Worm (Caenorhabditis elegans) whole organism, young adult: ENCODE results near the gene ZK550.2.

Experiments used
- B0019.2 ChIP-seq: fragments of 200-800 bp; sonication (Bioruptor generic); conservative IDR thresholded peaks from 2 replicates; pipeline ENCODE4 v1.3.6; 2022; ENCODE audit warnings: missing genetic modification reagents, missing genetic modification characterization, missing compliant biosample characterization
- B0035.1 ChIP-seq: sonication (generic microtip); optimal IDR thresholded peaks from 2 replicates; lab custom pipeline; 2016; ENCODE audit warnings: missing genetic modification characterization, mild to moderate bottlenecking, missing compliant biosample characterization, missing genotype, missing genetic modification reagents
- C17E4.6 ChIP-seq: fragments of 200-800 bp; sonication (Bioruptor generic); IDR thresholded peaks from 2 replicates; pipeline ENCODE4 v1.3.6; 2022; ENCODE audit warnings: missing genetic modification reagents, missing genetic modification characterization, missing compliant biosample characterization
- F23B12.7 ChIP-seq: sonication (generic microtip); optimal IDR thresholded peaks from 2 replicates; lab custom pipeline; 2017; ENCODE audit warnings: missing genetic modification characterization, mild to moderate bottlenecking, missing compliant biosample characterization, antibody characterized with exemption, moderate library complexity; ENCODE audit not compliant: insufficient read depth
- F33H1.4 ChIP-seq: fragments of 200-800 bp; sonication (Bioruptor generic); IDR thresholded peaks from 2 replicates; pipeline ENCODE4 v1.3.6; 2022; ENCODE audit warnings: missing genetic modification reagents, missing genetic modification characterization, missing compliant biosample characterization
- F39B2.1 ChIP-seq: fragments of 200-800 bp; sonication (Bioruptor generic); IDR thresholded peaks from 2 replicates; pipeline ENCODE4 v1.3.6; 2022; ENCODE audit warnings: missing genetic modification reagents, missing genetic modification characterization, missing compliant biosample characterization
- T26A5.8 ChIP-seq: sonication (generic microtip); optimal IDR thresholded peaks from 2 replicates; lab custom pipeline; 2016; ENCODE audit warnings: missing genetic modification characterization, missing compliant biosample characterization
- Y53F4B.3 ChIP-seq: fragments of 200-800 bp; sonication (Bioruptor generic); IDR thresholded peaks from 2 replicates; pipeline ENCODE4 v1.3.6; 2022; ENCODE audit warnings: missing genetic modification reagents, missing genetic modification characterization, missing compliant biosample characterization
- Y56A3A.18 ChIP-seq: fragments of 200-800 bp; sonication (Bioruptor generic); IDR thresholded peaks from 2 replicates; pipeline ENCODE4 v1.3.6; 2022; ENCODE audit warnings: missing genetic modification reagents, missing genetic modification characterization, missing compliant biosample characterization
- ZK185.1 ChIP-seq: sonication (generic microtip); optimal IDR thresholded peaks from 2 replicates; lab custom pipeline; 2016; ENCODE audit warnings: mild to moderate bottlenecking, missing genetic modification characterization, missing compliant biosample characterization; ENCODE audit not compliant: poor library complexity, severe bottlenecking
- akir-1 ChIP-seq: fragments of 200-800 bp; sonication (Bioruptor generic); optimal IDR thresholded peaks from 2 replicates; lab custom pipeline; 2018; ENCODE audit warnings: mild to moderate bottlenecking, missing genetic modification characterization, moderate library complexity, missing compliant biosample characterization
- attf-5 ChIP-seq: fragments of 200-800 bp; sonication (Bioruptor generic); optimal IDR thresholded peaks from 2 replicates; lab custom pipeline; 2018; ENCODE audit warnings: mild to moderate bottlenecking, missing genetic modification characterization, missing compliant biosample characterization
- cebp-1 ChIP-seq, 2 experiments: fragments of 200-800 bp in 1 of 2; sonication (Bioruptor generic) in 1 of 2; sonication (generic microtip) in 1 of 2; IDR thresholded peaks in 1 of 2; optimal IDR thresholded peaks in 1 of 2; 2 replicates each; pipeline versions ENCODE4 v1.3.6 to Lab custom; 2017 to 2022; ENCODE audit warnings: missing compliant biosample characterization in 2 of 2, missing genetic modification characterization in 2 of 2, mild to moderate bottlenecking in 1 of 2, missing genetic modification reagents in 1 of 2, moderate library complexity in 1 of 2
- cebp-2 ChIP-seq: fragments of 200-800 bp; sonication (Bioruptor generic); IDR thresholded peaks from 2 replicates; pipeline ENCODE4 v1.3.6; 2022; ENCODE audit warnings: missing genetic modification characterization, missing compliant biosample characterization
- ceh-27 ChIP-seq: fragments of 200-800 bp; sonication (Bioruptor generic); optimal IDR thresholded peaks from 2 replicates; lab custom pipeline; 2018; ENCODE audit warnings: mild to moderate bottlenecking, missing genetic modification characterization, moderate library complexity, missing compliant biosample characterization
- dox-1 ChIP-seq: fragments of 200-800 bp; sonication (Bioruptor generic); IDR thresholded peaks from 2 replicates; pipeline ENCODE4 v1.3.6; 2022; ENCODE audit warnings: missing genetic modification reagents, missing genetic modification characterization, missing compliant biosample characterization
- dpff-1 ChIP-seq: sonication (generic microtip); optimal IDR thresholded peaks from 2 replicates; lab custom pipeline; 2017; ENCODE audit warnings: mild to moderate bottlenecking, missing genetic modification characterization, missing compliant biosample characterization
- dpl-1 ChIP-seq: fragments of 150-350 bp; optimal IDR thresholded peaks from 2 replicates; lab custom pipeline; 2014; ENCODE audit warnings: missing biosample characterization, missing genetic modification reagents, missing genetic modification characterization
- efl-1 ChIP-seq: fragments of 150-350 bp; optimal IDR thresholded peaks from 2 replicates; lab custom pipeline; 2014; ENCODE audit warnings: missing biosample characterization, missing genetic modification reagents, missing genetic modification characterization
- egl-18 ChIP-seq: fragments of 200-800 bp; sonication (Bioruptor generic); IDR thresholded peaks from 2 replicates; pipeline ENCODE4 v1.3.6; 2022; ENCODE audit warnings: missing genetic modification reagents, missing genetic modification characterization, missing compliant biosample characterization
- egl-44 ChIP-seq: fragments of 200-800 bp; sonication (Bioruptor generic); IDR thresholded peaks from 2 replicates; pipeline ENCODE4 v1.3.6; 2022; ENCODE audit warnings: missing genetic modification reagents, missing genetic modification characterization, missing compliant biosample characterization
- hlh-26 ChIP-seq: fragments of 200-800 bp; sonication (Bioruptor generic); conservative IDR thresholded peaks from 2 replicates; pipeline ENCODE4 v1.3.6; 2022; ENCODE audit warnings: missing genetic modification reagents, missing genetic modification characterization, missing compliant biosample characterization
- hrde-1 ChIP-seq: sonication (generic microtip); optimal IDR thresholded peaks from 2 replicates; lab custom pipeline; 2016; ENCODE audit warnings: missing genetic modification characterization, mild to moderate bottlenecking, missing compliant biosample characterization, moderate library complexity, missing genotype, missing genetic modification reagents, borderline replicate concordance
- hsf-1 ChIP-seq: fragments of 200-800 bp; sonication (Bioruptor generic); IDR thresholded peaks from 2 replicates; pipeline ENCODE4 v1.3.6; 2022; ENCODE audit warnings: missing genetic modification reagents, missing genetic modification characterization, missing compliant biosample characterization
- let-526 ChIP-seq: fragments of 200-800 bp; sonication (Bioruptor generic); IDR thresholded peaks from 2 replicates; pipeline ENCODE4 v1.3.6; 2022; ENCODE audit warnings: missing genetic modification reagents, missing genetic modification characterization, missing compliant biosample characterization
- let-607 ChIP-seq, 2 experiments: fragments of 200-800 bp in 1 of 2; sonication (Bioruptor generic) in 1 of 2; sonication (generic microtip) in 1 of 2; optimal IDR thresholded peaks; 2 replicates each; lab custom pipeline; 2016 to 2018; ENCODE audit warnings: mild to moderate bottlenecking in 2 of 2, missing compliant biosample characterization in 2 of 2, missing genetic modification characterization in 2 of 2, moderate library complexity in 2 of 2, missing genotype in 1 of 2
- madf-3 ChIP-seq: fragments of 200-800 bp; sonication (Bioruptor generic); IDR thresholded peaks from 2 replicates; pipeline ENCODE4 v1.3.6; 2022; ENCODE audit warnings: missing genetic modification reagents, missing genetic modification characterization, missing compliant biosample characterization
- madf-6 ChIP-seq: fragments of 200-800 bp; sonication (Bioruptor generic); IDR thresholded peaks from 2 replicates; pipeline ENCODE4 v1.3.6; 2022; ENCODE audit warnings: missing genetic modification reagents, missing genetic modification characterization, missing compliant biosample characterization
- mxl-1 ChIP-seq: sonication (generic microtip); optimal IDR thresholded peaks from 2 replicates; lab custom pipeline; 2016; ENCODE audit warnings: missing genetic modification characterization, missing compliant biosample characterization
- nfya-1 ChIP-seq: sonication (generic microtip); optimal IDR thresholded peaks from 2 replicates; lab custom pipeline; 2017; ENCODE audit warnings: antibody characterized with exemption, missing compliant biosample characterization, missing genetic modification characterization, borderline replicate concordance; ENCODE audit not compliant: insufficient read depth
- nfya-2 ChIP-seq: fragments of 200-800 bp; sonication (Bioruptor generic); IDR thresholded peaks from 2 replicates; pipeline ENCODE4 v1.3.6; 2022; ENCODE audit warnings: missing genetic modification reagents, missing genetic modification characterization, missing compliant biosample characterization
- nhr-80 ChIP-seq: sonication (generic microtip); optimal IDR thresholded peaks from 2 replicates; lab custom pipeline; 2016; ENCODE audit warnings: missing genetic modification characterization, missing compliant biosample characterization
- rec-8 ChIP-seq, 2 experiments: sonication (generic microtip); optimal IDR thresholded peaks; 2 replicates each; lab custom pipeline; 2016; ENCODE audit warnings: mild to moderate bottlenecking in 2 of 2, missing genetic modification characterization in 2 of 2, missing genetic modification reagents in 2 of 2, missing genotype in 2 of 2, missing biosample characterization in 1 of 2, missing compliant biosample characterization in 1 of 2, moderate library complexity in 1 of 2
- sdz-38 ChIP-seq: sonication (generic microtip); optimal IDR thresholded peaks from 2 replicates; lab custom pipeline; 2016; ENCODE audit warnings: missing genotype, missing genetic modification characterization, missing compliant biosample characterization
- snpc-3.4 ChIP-seq: sonication (generic microtip); optimal IDR thresholded peaks from 2 replicates; lab custom pipeline; 2017; ENCODE audit warnings: missing genetic modification characterization, mild to moderate bottlenecking, missing compliant biosample characterization, antibody characterized with exemption, moderate library complexity, missing genotype, missing genetic modification reagents
- somi-1 ChIP-seq: fragments of 200-800 bp; sonication (Bioruptor generic); optimal IDR thresholded peaks from 2 replicates; lab custom pipeline; 2018; ENCODE audit warnings: mild to moderate bottlenecking, missing genetic modification characterization, missing compliant biosample characterization
- tbp1 ChIP-seq: fragments of 200-800 bp; sonication (Bioruptor generic); optimal IDR thresholded peaks from 2 replicates; lab custom pipeline; 2018; ENCODE audit warnings: mild to moderate bottlenecking, missing genetic modification characterization, missing compliant biosample characterization
- zim-3 ChIP-seq: sonication (generic microtip); optimal IDR thresholded peaks from 2 replicates; lab custom pipeline; 2017; ENCODE audit warnings: mild to moderate bottlenecking, missing genetic modification characterization, moderate library complexity, missing compliant biosample characterization

ZK550.2 gene

DNA sequence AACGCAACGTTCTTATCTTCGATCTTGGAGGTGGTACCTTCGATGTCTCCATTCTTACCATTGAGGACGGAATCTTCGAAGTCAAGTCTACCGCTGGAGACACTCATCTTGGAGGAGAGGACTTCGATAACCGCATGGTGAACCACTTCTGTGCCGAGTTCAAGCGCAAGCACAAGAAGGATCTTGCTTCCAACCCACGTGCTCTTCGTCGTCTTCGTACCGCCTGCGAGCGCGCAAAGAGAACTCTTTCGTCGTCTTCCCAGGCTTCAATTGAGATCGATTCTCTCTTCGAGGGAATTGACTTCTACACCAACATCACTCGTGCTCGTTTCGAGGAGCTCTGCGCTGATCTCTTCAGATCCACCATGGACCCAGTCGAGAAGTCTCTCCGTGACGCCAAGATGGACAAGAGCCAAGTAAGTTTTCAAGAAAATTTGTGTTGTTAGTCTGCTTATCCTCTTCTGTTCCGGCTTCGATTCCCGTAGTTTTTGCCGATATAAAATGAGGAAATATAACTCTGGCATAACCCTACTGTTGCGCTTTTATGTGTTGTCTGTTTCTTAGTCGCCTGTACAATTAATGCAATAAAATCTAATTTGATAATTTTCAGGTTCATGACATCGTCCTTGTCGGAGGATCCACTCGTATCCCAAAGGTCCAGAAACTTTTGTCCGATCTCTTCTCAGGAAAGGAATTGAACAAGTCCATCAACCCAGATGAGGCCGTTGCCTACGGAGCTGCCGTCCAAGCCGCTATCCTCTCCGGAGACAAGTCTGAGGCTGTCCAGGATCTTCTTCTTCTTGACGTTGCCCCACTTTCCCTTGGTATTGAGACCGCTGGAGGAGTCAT, 34.4 kb downstream of the ZK550.2 start (continued):
- TF ChIP-seq tbp1 (GFP tag; lab: Kevin White, UChicago) (peak; percentile 26), cebp-1 (GFP tag; IDR thresholded peaks at IDR 0.05; lab: Robert Waterston, UW) (peak; percentile 7; the same call in 1 of the 2 replicates), cebp-1 (tag; optimal IDR thresholded peaks at IDR 0.05; lab: Kevin White, UChicago) (peak; percentile 33), F33H1.4 (GFP tag; lab: Robert Waterston, UW) (no peak), somi-1 (GFP tag; lab: Kevin White, UChicago) (no peak), mxl-1 (no peak), T26A5.8 (tag; lab: Kevin White, UChicago) (no peak), F39B2.1 (GFP tag; lab: Robert Waterston, UW) (no peak), ZK185.1 (tag; lab: Kevin White, UChicago) (no peak), ceh-27 (GFP tag; lab: Kevin White, UChicago) (no peak), rec-8 (tag; optimal IDR thresholded peaks at IDR 0.05; lab: Kevin White, UChicago) (no peak), zim-3 (tag; lab: Kevin White, UChicago) (no peak), nfya-1 (tag; lab: Kevin White, UChicago) (no peak), hsf-1 (GFP tag; lab: Robert Waterston, UW) (peak; percentile 77), nfya-2 (0 out of 2 replicates have a peak, but pooled peaks have one; percentile 24), madf-6 (GFP tag; lab: Robert Waterston, UW) (peak; percentile 67; the same call in 1 of the 2 replicates), hrde-1 (tag; lab: Kevin White, UChicago) (no peak), let-607 (tag; optimal IDR thresholded peaks at IDR 0.05; lab: Kevin White, UChicago) (no peak), Y53F4B.3 (GFP tag; lab: Robert Waterston, UW) (no peak), Y56A3A.18 (GFP tag; lab: Robert Waterston, UW) (no peak), egl-18 (GFP tag; lab: Robert Waterston, UW) (no peak; the same call in 1 of the 2 replicates), let-526 (GFP tag; lab: Robert Waterston, UW) (no peak), cebp-2 (GFP tag; lab: Robert Waterston, UW) (peak; percentile 22; the same call in 1 of the 2 replicates), akir-1 (GFP tag; lab: Kevin White, UChicago) (no peak), snpc-3.4 (tag; lab: Kevin White, UChicago) (no peak), nhr-80 (tag; lab: Kevin White, UChicago) (no peak), dpl-1 (GFP tag; lab: Kevin White, UChicago) (no peak), egl-44 (GFP tag; lab: Robert Waterston, UW) (peak; percentile 62; the same call in 1 of the 2 replicates), sdz-38 (tag; lab: Kevin White, UChicago) (no peak), B0035.1 (no peak), B0019.2 (GFP tag; lab: Robert Waterston, UW) (0 out of 2 replicates have a peak, but pooled peaks have one; percentile 31), C17E4.6 (GFP tag; lab: Robert Waterston, UW) (0 out of 2 replicates have a peak, but pooled peaks have one; percentile 12), hlh-26 (no peak), F23B12.7 (tag; lab: Kevin White, UChicago) (no peak), attf-5 (GFP tag; lab: Kevin White, UChicago) (peak; percentile 24), madf-3 (peak; percentile 79), dpff-1 (tag; lab: Kevin White, UChicago) (no peak), dox-1 (GFP tag; lab: Robert Waterston, UW) (peak; percentile 4), efl-1 (GFP tag; lab: Kevin White, UChicago) (no peak)
